Fruit fly (Drosophila melanogaster) whole organism, prepupa: Measurements from ENCODE around the gene CG33093.
A peak's percentile ranks its signal among the peaks of the same experiment; 100 is the strongest.

Experiments
- Blimp-1 ChIP-seq: fragments of 200-800 bp; sonication (Bioruptor generic); optimal IDR thresholded peaks from 3 replicates; lab custom pipeline; 2017; ENCODE audit warnings: missing biosample characterization, missing genetic modification characterization, mild to moderate bottlenecking, moderate library complexity, missing genetic modification reagents
- CG10669 ChIP-seq: fragments of 200-800 bp; sonication (Bioruptor generic); optimal IDR thresholded peaks from 3 replicates; lab custom pipeline; 2018; ENCODE audit warnings: missing biosample characterization, mild to moderate bottlenecking, missing genetic modification characterization, moderate library complexity
- CG9139 ChIP-seq: fragments of 200-800 bp; sonication (Bioruptor generic); optimal IDR thresholded peaks from 3 replicates; lab custom pipeline; 2017; ENCODE audit warnings: missing biosample characterization, mild to moderate bottlenecking, missing genetic modification characterization

dm6 chr3R:22538877-22539276 lies 7.2 kb upstream of the CG33093 start:
- peak; percentile 28 for TF ChIP-seq CG10669 (GFP tag; lab: Kevin White, UChicago)
- TF ChIP-seq CG9139 (GFP tag; lab: Kevin White, UChicago), result no peak
- TF ChIP-seq Blimp-1 (GFP tag; lab: Kevin White, UChicago), result no peak
